Worm (Caenorhabditis elegans) whole organism, early embryonic: ENCODE results near the gene rps-24.

Experiments
- B0310.2 ChIP-seq: sonication (generic microtip); optimal IDR thresholded peaks from 2 replicates; lab custom pipeline; 2016; ENCODE audit warnings: mild to moderate bottlenecking, missing genetic modification characterization, missing compliant biosample characterization
- F13C5.2 ChIP-seq: sonication (generic microtip); optimal IDR thresholded peaks from 2 replicates; lab custom pipeline; 2017; ENCODE audit warnings: mild to moderate bottlenecking, missing genetic modification characterization, inconsistent platforms, missing compliant biosample characterization
- aly-1 ChIP-seq: sonication (generic microtip); optimal IDR thresholded peaks from 2 replicates; lab custom pipeline; 2016; ENCODE audit warnings: missing genetic modification characterization, missing compliant biosample characterization
- ama-1 ChIP-seq: fragments of 150-350 bp; optimal IDR thresholded peaks from 2 replicates; lab custom pipeline; 2014
- ceh-13 ChIP-seq: fragments of 200-800 bp; sonication (Bioruptor generic); optimal IDR thresholded peaks from 2 replicates; lab custom pipeline; 2018; ENCODE audit warnings: mild to moderate bottlenecking, missing genetic modification characterization, missing compliant biosample characterization
- ceh-36 ChIP-seq: sonication (generic microtip); optimal IDR thresholded peaks from 2 replicates; lab custom pipeline; 2016; ENCODE audit warnings: missing genetic modification characterization, inconsistent platforms, missing compliant biosample characterization
- ets-7 ChIP-seq: sonication (generic microtip); optimal IDR thresholded peaks from 2 replicates; lab custom pipeline; 2016; ENCODE audit warnings: missing genotype, missing genetic modification characterization, missing compliant biosample characterization
- flt-1 ChIP-seq: fragments of 200-800 bp; sonication (Bioruptor generic); IDR thresholded peaks from 2 replicates; pipeline ENCODE4 v1.3.6; 2022; ENCODE audit warnings: missing genetic modification characterization, missing compliant biosample characterization
- hmbx-1 ChIP-seq: sonication (generic microtip); optimal IDR thresholded peaks from 2 replicates; lab custom pipeline; 2016; ENCODE audit warnings: mild to moderate bottlenecking, missing genetic modification characterization, missing compliant biosample characterization
- hmg-4 ChIP-seq: fragments of 200-800 bp; sonication (Bioruptor generic); optimal IDR thresholded peaks from 2 replicates; lab custom pipeline; 2018; ENCODE audit warnings: mild to moderate bottlenecking, missing genetic modification characterization, missing compliant biosample characterization
- hnd-1 ChIP-seq: sonication (generic microtip); optimal IDR thresholded peaks from 2 replicates; lab custom pipeline; 2016; ENCODE audit warnings: missing genetic modification characterization, missing compliant biosample characterization
- pes-1 ChIP-seq: fragments of 200-800 bp; sonication (Bioruptor generic); IDR thresholded peaks from 2 replicates; pipeline ENCODE4 v1.3.6; 2022; ENCODE audit warnings: missing genetic modification reagents, missing genetic modification characterization, missing compliant biosample characterization
- scrt-1 ChIP-seq: fragments of 200-800 bp; sonication (Bioruptor generic); IDR thresholded peaks from 2 replicates; pipeline ENCODE4 v1.3.6; 2022; ENCODE audit warnings: missing genetic modification characterization, missing compliant biosample characterization
- sea-1 ChIP-seq: fragments of 200-800 bp; sonication (Bioruptor generic); conservative IDR thresholded peaks from 2 replicates; pipeline ENCODE4 v1.3.6; 2022; ENCODE audit warnings: missing genetic modification characterization, missing compliant biosample characterization
- tbx-11 ChIP-seq: fragments of 200-800 bp; sonication (Bioruptor generic); IDR thresholded peaks from 2 replicates; pipeline ENCODE4 v1.3.6; 2022; ENCODE audit warnings: missing genetic modification characterization, missing compliant biosample characterization
- tbx-37 ChIP-seq: fragments of 200-800 bp; sonication (Bioruptor generic); conservative IDR thresholded peaks from 2 replicates; pipeline ENCODE4 v1.3.6; 2022; ENCODE audit warnings: missing genetic modification reagents, missing genetic modification characterization, missing compliant biosample characterization
- tra-4 ChIP-seq: sonication (generic microtip); optimal IDR thresholded peaks from 2 replicates; lab custom pipeline; 2017; ENCODE audit warnings: missing genetic modification characterization, missing compliant biosample characterization

The rps-24 gene

DNA sequence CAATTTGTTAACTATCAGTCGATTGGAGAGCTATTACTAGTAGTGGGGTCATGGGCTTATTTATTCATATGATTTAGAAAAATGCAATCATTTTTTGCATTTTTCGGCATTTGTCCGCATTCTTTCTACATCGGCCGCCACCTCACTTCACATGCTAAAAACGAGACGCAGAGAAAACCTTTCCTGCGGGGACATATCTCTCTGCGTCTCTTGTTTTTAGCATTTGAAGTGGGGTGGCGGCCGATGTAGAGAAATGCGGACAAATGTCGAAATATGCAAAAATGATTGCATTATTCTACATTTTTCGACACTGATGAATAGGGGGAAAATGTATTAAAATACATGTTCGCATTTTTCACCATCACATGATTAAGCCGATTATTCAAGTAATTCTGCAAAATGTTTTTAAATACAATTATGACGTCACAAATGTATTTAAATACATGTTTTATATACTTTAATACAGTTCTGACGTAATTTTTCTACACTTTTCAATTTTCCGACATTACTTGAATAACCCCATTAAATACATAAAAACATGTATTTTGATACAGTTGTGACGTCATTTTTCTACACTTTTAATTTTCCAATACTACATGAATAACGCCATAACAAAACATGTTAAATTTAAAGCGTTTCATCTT, 13.4 kb upstream of the rps-24 start:
- peak; percentile 22 for TF ChIP-seq F13C5.2
- no peak for TF ChIP-seq tra-4

DNA sequence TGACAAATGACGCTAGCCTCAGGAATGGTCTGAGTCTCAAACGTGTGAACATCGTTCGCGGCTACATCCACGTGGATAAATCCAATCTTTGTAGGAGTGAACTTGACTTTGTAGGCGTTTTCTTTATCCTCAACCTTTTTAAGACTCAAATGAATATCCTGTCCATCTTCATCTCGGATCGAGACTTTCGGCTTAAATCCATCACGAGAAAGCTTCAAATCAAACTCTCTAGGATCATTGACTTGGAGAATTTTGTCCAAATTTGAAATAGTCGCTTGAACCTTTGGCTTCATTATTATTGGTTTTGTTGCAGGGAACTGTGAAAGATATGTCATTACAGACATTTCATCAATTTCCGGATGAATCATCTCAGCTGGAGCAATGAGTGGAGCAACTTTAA, 11.7 kb upstream of the rps-24 start:
- no peak for TF ChIP-seq aly-1 (tag; lab: Kevin White, UChicago)
- no peak for TF ChIP-seq hmbx-1 (tag; lab: Kevin White, UChicago)
- no peak for TF ChIP-seq flt-1
- no peak for TF ChIP-seq scrt-1
- no peak for TF ChIP-seq sea-1 (GFP tag; lab: Robert Waterston, UW)
- TF ChIP-seq tbx-37 (GFP tag; lab: Robert Waterston, UW) = no peak
- no peak for TF ChIP-seq ceh-36
- no peak for TF ChIP-seq B0310.2 (tag; lab: Kevin White, UChicago)
- no peak for TF ChIP-seq ets-7 (tag; lab: Kevin White, UChicago)
- no peak for TF ChIP-seq tra-4
- no peak for TF ChIP-seq pes-1 (GFP tag; lab: Robert Waterston, UW)
- no peak for TF ChIP-seq hmg-4 (GFP tag; lab: Kevin White, UChicago)

DNA sequence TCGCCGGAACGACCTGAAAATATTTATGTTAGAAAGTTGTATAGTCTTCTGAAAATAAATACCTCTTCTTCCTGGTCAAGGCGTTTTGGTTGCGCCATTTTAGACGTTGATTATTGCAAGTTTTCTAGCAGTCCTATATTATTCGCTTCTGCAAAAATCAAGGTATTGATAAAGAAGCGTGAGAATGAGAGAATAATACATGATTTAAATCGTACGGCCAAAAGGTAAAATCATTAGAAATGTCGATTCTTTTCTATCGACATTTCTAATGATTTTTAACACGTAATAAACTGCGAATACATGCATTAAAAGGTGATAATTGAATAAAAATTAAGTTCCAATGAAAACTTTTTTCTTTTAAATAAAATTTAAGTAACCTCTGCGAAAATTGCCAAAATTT, 9.8 kb upstream of the rps-24 start, which contains the start of gene fln-1:
Gene fln-1, minus strand, starts transcription at position 101 of the 400 bp plus-strand sequence.
- TF ChIP-seq pes-1 (GFP tag; lab: Robert Waterston, UW) (no peak), ceh-36 (no peak), F13C5.2 (no peak), tra-4 (no peak), tbx-11 (GFP tag; lab: Robert Waterston, UW) (no peak), scrt-1 (no peak), ama-1 (lab: Kevin White, UChicago) (no peak), ets-7 (tag; lab: Kevin White, UChicago) (no peak), ceh-13 (no peak)

DNA sequence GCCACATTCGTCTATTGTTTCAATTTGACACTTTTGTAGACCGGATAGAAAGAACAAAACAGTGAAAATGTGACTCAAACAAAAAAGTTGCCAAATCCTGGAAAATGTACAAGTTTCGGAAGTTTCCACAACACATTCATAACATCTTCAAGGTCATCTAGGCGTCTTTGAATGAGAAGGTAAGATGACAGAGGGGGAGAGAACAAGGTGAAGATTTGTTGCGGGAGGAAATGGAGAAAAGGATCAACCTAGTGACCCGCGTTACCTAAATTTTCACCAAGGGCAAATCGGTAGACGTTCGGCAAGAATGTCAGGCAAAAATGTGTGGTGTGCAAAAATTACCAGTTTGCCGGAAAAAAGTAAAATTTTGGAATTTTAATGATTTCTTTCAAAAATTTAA, 7.9 kb upstream of the rps-24 start:
- no peak for TF ChIP-seq hmbx-1 (tag; lab: Kevin White, UChicago)
- no peak for TF ChIP-seq ets-7 (tag; lab: Kevin White, UChicago)
- TF ChIP-seq F13C5.2 = no peak
- TF ChIP-seq tbx-37 (GFP tag; lab: Robert Waterston, UW) = no peak
- TF ChIP-seq pes-1 (GFP tag; lab: Robert Waterston, UW) = no peak
- TF ChIP-seq ceh-13 = no peak
- TF ChIP-seq tra-4 = no peak
- no peak for TF ChIP-seq ceh-36
- TF ChIP-seq B0310.2 (tag; lab: Kevin White, UChicago) = no peak
- TF ChIP-seq hmg-4 (GFP tag; lab: Kevin White, UChicago) = no peak
- no peak for TF ChIP-seq aly-1 (tag; lab: Kevin White, UChicago)
- TF ChIP-seq tbx-11 (GFP tag; lab: Robert Waterston, UW) = no peak

DNA sequence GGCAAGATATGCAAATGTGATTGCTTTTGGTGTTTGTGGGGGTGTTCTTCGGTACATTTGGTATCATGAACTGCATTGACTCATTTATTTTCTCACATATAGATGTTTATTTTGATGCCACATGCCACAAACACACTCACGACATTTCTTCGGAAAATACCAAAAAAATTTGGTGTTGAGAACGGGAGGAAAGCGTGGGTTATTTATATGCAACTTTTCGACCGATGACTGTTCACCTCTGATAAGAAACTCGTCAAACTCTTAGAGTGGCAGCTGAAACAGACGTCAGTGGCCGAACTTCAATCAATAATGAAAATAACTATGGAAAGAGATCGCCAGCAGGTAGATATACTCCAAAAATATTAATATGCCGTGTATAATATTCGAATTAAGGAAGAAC, 7.3 kb upstream of the rps-24 start:
- TF ChIP-seq B0310.2 (tag; lab: Kevin White, UChicago) = no peak
- TF ChIP-seq hmg-4 (GFP tag; lab: Kevin White, UChicago) = no peak
- no peak for TF ChIP-seq tbx-37 (GFP tag; lab: Robert Waterston, UW)
- no peak for TF ChIP-seq pes-1 (GFP tag; lab: Robert Waterston, UW)
- TF ChIP-seq ceh-36 = no peak
- no peak for TF ChIP-seq hmbx-1 (tag; lab: Kevin White, UChicago)
- no peak for TF ChIP-seq ceh-13
- no peak for TF ChIP-seq sea-1 (GFP tag; lab: Robert Waterston, UW)
- no peak for TF ChIP-seq aly-1 (tag; lab: Kevin White, UChicago)
- no peak for TF ChIP-seq flt-1
- no peak for TF ChIP-seq tbx-11 (GFP tag; lab: Robert Waterston, UW)
- no peak for TF ChIP-seq hnd-1 (tag; lab: Kevin White, UChicago)
- no peak for TF ChIP-seq tra-4
- TF ChIP-seq ama-1 (lab: Kevin White, UChicago) = no peak

DNA sequence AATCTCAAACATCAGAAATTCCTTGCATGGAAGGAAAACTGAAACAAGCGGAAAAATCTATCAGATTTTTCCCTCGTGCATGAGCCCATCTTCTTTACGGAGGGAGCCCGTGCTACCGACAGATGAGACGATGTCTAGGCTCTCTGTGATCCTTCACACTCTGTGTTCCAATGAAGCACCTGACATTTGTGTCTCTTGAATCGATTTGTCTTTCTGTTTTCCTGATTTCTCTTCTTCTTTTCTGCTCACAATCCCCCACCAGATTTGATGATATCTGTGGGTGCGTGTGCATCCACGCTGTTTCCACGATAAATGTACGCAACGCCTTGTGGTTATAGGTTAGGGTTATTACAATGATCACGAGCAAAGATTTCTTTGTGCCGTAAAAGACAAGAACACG, 6.8 kb upstream of the rps-24 start:
- TF ChIP-seq hmbx-1 (tag; lab: Kevin White, UChicago) (no peak), F13C5.2 (no peak), tbx-37 (GFP tag; lab: Robert Waterston, UW) (no peak), pes-1 (GFP tag; lab: Robert Waterston, UW) (no peak), ceh-36 (no peak), hnd-1 (tag; lab: Kevin White, UChicago) (no peak), sea-1 (GFP tag; lab: Robert Waterston, UW) (no peak), flt-1 (no peak), aly-1 (tag; lab: Kevin White, UChicago) (no peak), ets-7 (tag; lab: Kevin White, UChicago) (no peak), tra-4 (no peak), scrt-1 (no peak), tbx-11 (GFP tag; lab: Robert Waterston, UW) (no peak), B0310.2 (tag; lab: Kevin White, UChicago) (no peak), hmg-4 (GFP tag; lab: Kevin White, UChicago) (no peak), ceh-13 (no peak), ama-1 (lab: Kevin White, UChicago) (no peak)

DNA sequence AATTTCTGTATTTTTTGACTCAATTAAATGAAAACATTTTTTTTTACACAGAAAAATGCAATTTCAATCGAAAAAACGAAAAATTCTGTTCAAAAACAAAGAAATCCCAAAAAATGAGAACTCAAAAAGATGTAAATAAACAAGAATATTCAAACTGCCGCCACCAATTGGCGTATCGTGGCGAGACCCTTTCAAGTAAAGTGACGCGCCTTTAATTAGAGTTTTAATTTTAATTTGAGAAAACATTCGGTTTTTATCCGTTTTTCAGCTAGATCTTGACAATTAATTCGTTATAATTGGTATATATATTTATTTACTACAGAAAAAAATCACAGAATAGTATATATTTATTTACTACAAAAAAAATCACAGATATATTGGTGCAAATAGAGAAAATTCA, 6.1 kb upstream of the rps-24 start:
- TF ChIP-seq ama-1 (lab: Kevin White, UChicago) = no peak
- no peak for TF ChIP-seq tbx-11 (GFP tag; lab: Robert Waterston, UW)
- no peak for TF ChIP-seq ets-7 (tag; lab: Kevin White, UChicago)
- TF ChIP-seq sea-1 (GFP tag; lab: Robert Waterston, UW) = no peak
- no peak for TF ChIP-seq hmg-4 (GFP tag; lab: Kevin White, UChicago)
- no peak for TF ChIP-seq ceh-36
- TF ChIP-seq ceh-13 = no peak
- TF ChIP-seq aly-1 (tag; lab: Kevin White, UChicago) = no peak
- no peak for TF ChIP-seq scrt-1
- TF ChIP-seq tra-4 = no peak
- no peak for TF ChIP-seq hmbx-1 (tag; lab: Kevin White, UChicago)
- no peak for TF ChIP-seq flt-1
